Worm (Caenorhabditis elegans): Measurements from ENCODE around the gene thn-5.

- no peak for TF ChIP-seq flt-1 (GFP tag; IDR thresholded peaks at IDR 0.05)
- no peak for TF ChIP-seq hnd-1 (tag; optimal IDR thresholded peaks at IDR 0.05)
- TF ChIP-seq hmg-4 (GFP tag; optimal IDR thresholded peaks at IDR 0.05): no peak
- no peak for TF ChIP-seq ceh-13 (GFP tag; optimal IDR thresholded peaks at IDR 0.05)
- no peak for TF ChIP-seq ama-1 (optimal IDR thresholded peaks at IDR 0.05)
- TF ChIP-seq pes-1 (GFP tag; IDR thresholded peaks at IDR 0.05): no peak
Measured at ce11 chrIV:5281457-5281856, 50.8 kb downstream of the thn-5 start.
